Worm (Caenorhabditis elegans) whole organism, young adult: ENCODE measurements around the gene sax-2.

Experiments used
- B0336.3 ChIP-seq: fragments of 200-800 bp; sonication (Bioruptor generic); IDR thresholded peaks from 2 replicates; pipeline ENCODE4 v1.3.6; 2022; ENCODE audit warnings: missing genetic modification characterization, missing compliant biosample characterization
- ama-1 ChIP-seq, 3 experiments: fragments of 150-350 bp in 1 of 3; sonication (generic microtip) in 2 of 3; optimal IDR thresholded peaks; 2 replicates each; lab custom pipeline; 2014 to 2018; ENCODE audit warnings: missing biosample characterization in 2 of 3, missing genetic modification characterization in 2 of 3, missing genetic modification reagents in 2 of 3
- ceh-40 ChIP-seq: fragments of 200-800 bp; sonication (Bioruptor generic); IDR thresholded peaks from 2 replicates; pipeline ENCODE4 v1.3.6; 2022; ENCODE audit warnings: missing genetic modification characterization, missing compliant biosample characterization
- dpff-1 ChIP-seq: sonication (generic microtip); optimal IDR thresholded peaks from 2 replicates; lab custom pipeline; 2017; ENCODE audit warnings: mild to moderate bottlenecking, missing genetic modification characterization, missing compliant biosample characterization
- efl-1 ChIP-seq: fragments of 150-350 bp; optimal IDR thresholded peaks from 2 replicates; lab custom pipeline; 2014; ENCODE audit warnings: missing biosample characterization, missing genetic modification reagents, missing genetic modification characterization
- ets-4 ChIP-seq: fragments of 200-800 bp; sonication (Bioruptor generic); optimal IDR thresholded peaks from 2 replicates; lab custom pipeline; 2018; ENCODE audit warnings: mild to moderate bottlenecking, missing genetic modification characterization, missing compliant biosample characterization
- him-1 ChIP-seq: sonication (generic microtip); optimal IDR thresholded peaks from 2 replicates; lab custom pipeline; 2016; ENCODE audit warnings: missing genotype, missing genetic modification reagents, missing genetic modification characterization, missing compliant biosample characterization
- lin-35 ChIP-seq, 3 experiments: fragments of 150-350 bp in 2 of 3; sonication (generic microtip) in 1 of 3; optimal IDR thresholded peaks; 2 replicates each; lab custom pipeline; 2014 to 2018; ENCODE audit warnings: missing biosample characterization in 3 of 3, missing genetic modification characterization in 3 of 3, missing genetic modification reagents in 3 of 3
- lin-54 ChIP-seq: fragments of 200-800 bp; sonication (Bioruptor generic); optimal IDR thresholded peaks from 2 replicates; lab custom pipeline; 2018; ENCODE audit warnings: mild to moderate bottlenecking, missing genetic modification characterization, missing compliant biosample characterization
- nfyb-1 ChIP-seq: fragments of 200-800 bp; sonication (Bioruptor generic); IDR thresholded peaks from 2 replicates; pipeline ENCODE4 v1.3.6; 2022; ENCODE audit warnings: missing genetic modification reagents, missing genetic modification characterization, missing compliant biosample characterization
- rpc-1 ChIP-seq, 2 experiments: fragments of 150-350 bp in 1 of 2; sonication (generic microtip) in 1 of 2; optimal IDR thresholded peaks; 2 replicates each; lab custom pipeline; 2014 to 2018; ENCODE audit warnings: missing biosample characterization in 1 of 2, missing genetic modification characterization in 1 of 2, missing genetic modification reagents in 1 of 2, missing genotype in 1 of 2
- somi-1 ChIP-seq: fragments of 200-800 bp; sonication (Bioruptor generic); optimal IDR thresholded peaks from 2 replicates; lab custom pipeline; 2018; ENCODE audit warnings: mild to moderate bottlenecking, missing genetic modification characterization, missing compliant biosample characterization

DNA sequence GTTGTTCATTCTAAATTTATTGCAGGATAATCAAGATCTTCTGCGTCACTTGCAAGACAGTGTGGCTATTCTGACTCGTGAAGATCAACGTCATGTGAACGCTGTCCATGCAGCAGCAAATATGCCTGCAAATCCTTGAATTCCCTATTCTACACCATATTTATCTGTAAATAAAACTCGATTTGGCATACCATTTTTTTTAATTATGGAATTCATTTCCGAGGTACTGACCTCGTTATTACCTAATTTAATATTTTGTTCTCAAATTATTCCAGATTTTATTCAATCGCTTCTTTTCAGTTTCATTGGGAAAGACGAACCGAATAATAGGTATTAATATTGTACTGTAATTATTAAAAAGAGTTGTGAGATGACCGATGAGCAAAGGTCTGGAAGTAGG is 64.1 kb downstream of the sax-2 start, which contains the start of gene cid-1:
- TF ChIP-seq nfyb-1 (GFP tag; lab: Robert Waterston, UW) (no peak), rpc-1 (optimal IDR thresholded peaks at IDR 0.05; lab: Kevin White, UChicago) (no peak), rpc-1 (tag; optimal IDR thresholded peaks at IDR 0.05; lab: Kevin White, UChicago) (no peak), ceh-40 (GFP tag; lab: Robert Waterston, UW) (no peak), B0336.3 (GFP tag; lab: Robert Waterston, UW) (no peak), him-1 (tag; lab: Kevin White, UChicago) (no peak), dpff-1 (tag; lab: Kevin White, UChicago) (no peak), efl-1 (no peak), ets-4 (GFP tag; lab: Kevin White, UChicago) (no peak), lin-35 (GFP tag; optimal IDR thresholded peaks at IDR 0.05; lab: Kevin White, UChicago) (no peak), lin-54 (GFP tag; lab: Kevin White, UChicago) (no peak), ama-1 (optimal IDR thresholded peaks at IDR 0.05; lab: Kevin White, UChicago) (no peak), ama-1 (GFP tag; optimal IDR thresholded peaks at IDR 0.05; lab: Kevin White, UChicago) (no peak), somi-1 (GFP tag; lab: Kevin White, UChicago) (no peak)
